Fruit fly (Drosophila melanogaster) whole organism, embryonic: ENCODE results near the gene CG32163.

Experiments used
- Abd-B ChIP-seq: fragments of 200-800 bp; sonication (Bioruptor generic); optimal IDR thresholded peaks from 2 replicates; lab custom pipeline; 2018; ENCODE audit warnings: missing biosample characterization, mild to moderate bottlenecking, missing genetic modification characterization, moderate library complexity
- Ada2b ChIP-seq: fragments of 200-800 bp; sonication (Bioruptor generic); IDR thresholded peaks from 2 replicates; pipeline ENCODE4 v1.3.6; 2022; ENCODE audit warnings: missing biosample characterization, missing genetic modification characterization
- Aef1 ChIP-seq: fragments of 200-800 bp; sonication (Bioruptor generic); IDR thresholded peaks from 3 replicates; pipeline ENCODE4 v1.3.6; 2022; ENCODE audit warnings: missing biosample characterization, missing genetic modification characterization
- Bgb ChIP-seq: fragments of 200-800 bp; sonication (Bioruptor generic); IDR thresholded peaks from 2 replicates; pipeline ENCODE4 v1.3.6; 2022; ENCODE audit warnings: missing biosample characterization, missing genetic modification characterization; ENCODE audit not compliant: partially characterized antibody
- CG10267 ChIP-seq: fragments of 200-800 bp; sonication (Bioruptor generic); optimal IDR thresholded peaks from 2 replicates; lab custom pipeline; 2018; ENCODE audit warnings: missing biosample characterization, mild to moderate bottlenecking, missing genetic modification characterization, moderate library complexity
- CG11247 ChIP-seq: fragments of 200-800 bp; sonication (Bioruptor generic); IDR thresholded peaks from 2 replicates; pipeline ENCODE4 v1.3.6; 2022; ENCODE audit warnings: missing biosample characterization, missing genetic modification characterization
- CG12155 ChIP-seq: fragments of 200-800 bp; sonication (Bioruptor generic); optimal IDR thresholded peaks from 3 replicates; lab custom pipeline; 2016; ENCODE audit warnings: missing biosample characterization, missing genetic modification characterization
- CG1233 ChIP-seq: fragments of 200-800 bp; sonication (Bioruptor generic); optimal IDR thresholded peaks from 4 replicates; lab custom pipeline; 2018; ENCODE audit warnings: missing biosample characterization, mild to moderate bottlenecking, missing genetic modification characterization
- CG13424 ChIP-seq: fragments of 200-800 bp; sonication (Bioruptor generic); optimal IDR thresholded peaks from 2 replicates; lab custom pipeline; 2019; ENCODE audit warnings: missing biosample characterization, mild to moderate bottlenecking, missing genetic modification characterization, moderate library complexity
- CG15011 ChIP-seq: fragments of 200-800 bp; sonication (Bioruptor generic); optimal IDR thresholded peaks from 3 replicates; lab custom pipeline; 2018; ENCODE audit warnings: missing biosample characterization, mild to moderate bottlenecking, missing genetic modification characterization
- CG17361 ChIP-seq: fragments of 200-800 bp; sonication (Bioruptor generic); IDR thresholded peaks from 3 replicates; pipeline ENCODE4 v1.3.6; 2022; ENCODE audit warnings: missing biosample characterization, missing genetic modification characterization
- CG2129 ChIP-seq: fragments of 200-800 bp; sonication (Bioruptor generic); IDR thresholded peaks from 2 replicates; pipeline ENCODE4 v1.3.6; 2022; ENCODE audit warnings: missing biosample characterization, missing genetic modification characterization; ENCODE audit not compliant: partially characterized antibody
- CG32532 ChIP-seq: fragments of 200-800 bp; sonication (Bioruptor generic); IDR thresholded peaks from 2 replicates; pipeline ENCODE4 v1.3.6; 2022; ENCODE audit warnings: missing biosample characterization, missing genetic modification characterization
- CG34224 ChIP-seq: fragments of 200-800 bp; sonication (Bioruptor generic); IDR thresholded peaks from 3 replicates; pipeline ENCODE4 v1.3.6; 2022; ENCODE audit warnings: missing biosample characterization, missing genetic modification characterization; ENCODE audit not compliant: partially characterized antibody
- CG34376 ChIP-seq: fragments of 200-800 bp; sonication (Bioruptor generic); optimal IDR thresholded peaks from 2 replicates; lab custom pipeline; 2018; ENCODE audit warnings: missing biosample characterization, mild to moderate bottlenecking, missing genetic modification characterization
- CG3838 ChIP-seq: fragments of 200-800 bp; sonication (Bioruptor generic); optimal IDR thresholded peaks from 3 replicates; lab custom pipeline; 2016; ENCODE audit warnings: missing biosample characterization, missing genetic modification characterization
- CG4424 ChIP-seq: fragments of 200-800 bp; sonication (Bioruptor generic); optimal IDR thresholded peaks from 3 replicates; lab custom pipeline; 2016; ENCODE audit warnings: missing biosample characterization, missing genetic modification characterization
- CG7786 ChIP-seq: fragments of 200-800 bp; sonication (Bioruptor generic); optimal IDR thresholded peaks from 2 replicates; lab custom pipeline; 2016; ENCODE audit warnings: missing biosample characterization, missing genetic modification characterization
- Camta ChIP-seq: fragments of 200-800 bp; sonication (Bioruptor generic); optimal IDR thresholded peaks from 2 replicates; lab custom pipeline; 2016; ENCODE audit warnings: missing biosample characterization, missing genetic modification characterization
- Dbx ChIP-seq: fragments of 200-800 bp; sonication (Bioruptor generic); IDR thresholded peaks from 3 replicates; pipeline ENCODE4 v1.3.6; 2022; ENCODE audit warnings: missing biosample characterization, missing genetic modification characterization
- Hmr ChIP-seq: fragments of 200-800 bp; sonication (Bioruptor generic); optimal IDR thresholded peaks from 3 replicates; lab custom pipeline; 2017; ENCODE audit warnings: mild to moderate bottlenecking, missing biosample characterization, missing genetic modification reagents, missing genetic modification characterization
- Hr51 ChIP-seq, 2 experiments: fragments of 200-800 bp; sonication (Bioruptor generic); optimal IDR thresholded peaks; 2 replicates in 1 of 2; 3 replicates in 1 of 2; lab custom pipeline; 2016 to 2018; ENCODE audit warnings: missing biosample characterization in 2 of 2, missing genetic modification characterization in 2 of 2, mild to moderate bottlenecking in 1 of 2, moderate library complexity in 1 of 2
- Lhr ChIP-seq: fragments of 200-800 bp; sonication (Bioruptor generic); optimal IDR thresholded peaks from 3 replicates; lab custom pipeline; 2017; ENCODE audit warnings: mild to moderate bottlenecking, missing biosample characterization, missing genetic modification reagents, missing genetic modification characterization
- Med ChIP-seq: fragments of 200-800 bp; sonication (Bioruptor generic); peaks from one replicate; lab custom pipeline; 2016; ENCODE audit warnings: missing biosample characterization, missing genetic modification characterization, mild to moderate bottlenecking, inconsistent platforms, moderate library complexity
- NC2α ChIP-seq: fragments of 200-800 bp; sonication (Bioruptor generic); optimal IDR thresholded peaks from 2 replicates; lab custom pipeline; 2016; ENCODE audit warnings: missing biosample characterization, missing genetic modification characterization
- Oli ChIP-seq: fragments of 200-800 bp; sonication (Bioruptor generic); optimal IDR thresholded peaks from 2 replicates; lab custom pipeline; 2018; ENCODE audit warnings: missing biosample characterization, mild to moderate bottlenecking, missing genetic modification characterization, moderate library complexity
- Rfx ChIP-seq: fragments of 200-800 bp; sonication (Bioruptor generic); IDR thresholded peaks from 2 replicates; pipeline ENCODE4 v1.3.6; 2022; ENCODE audit warnings: missing biosample characterization, missing genetic modification characterization
- Ssrp ChIP-seq: fragments of 200-800 bp; sonication (Bioruptor generic); optimal IDR thresholded peaks from 2 replicates; lab custom pipeline; 2018; ENCODE audit warnings: missing biosample characterization, mild to moderate bottlenecking, missing genetic modification characterization, moderate library complexity
- Stat92E ChIP-seq, 3 experiments: fragments of >200 bp in 2 of 3; fragments of 200-800 bp in 1 of 3; sonication (Bioruptor generic) in 1 of 3; optimal IDR thresholded peaks; 2 replicates each; lab custom pipeline; 2017 to 2019; ENCODE audit warnings: missing biosample characterization in 3 of 3, missing genetic modification characterization in 3 of 3, mild to moderate bottlenecking in 1 of 3, moderate library complexity in 1 of 3
- abd-A ChIP-seq: fragments of 200-800 bp; sonication (Bioruptor generic); optimal IDR thresholded peaks from 3 replicates; lab custom pipeline; 2019; ENCODE audit warnings: missing biosample characterization, mild to moderate bottlenecking, missing genetic modification characterization, moderate library complexity
- aop ChIP-seq: fragments of 200-800 bp; sonication (Bioruptor generic); IDR thresholded peaks from 2 replicates; pipeline ENCODE4 v1.3.6; 2022; ENCODE audit warnings: missing biosample characterization, missing genetic modification characterization
- ap ChIP-seq: fragments of 200-800 bp; sonication (Bioruptor generic); IDR thresholded peaks from 2 replicates; pipeline ENCODE4 v1.3.6; 2022; ENCODE audit warnings: missing biosample characterization, missing genetic modification characterization
- chinmo ChIP-seq: fragments of 200-800 bp; sonication (Bioruptor generic); IDR thresholded peaks from 4 replicates; pipeline ENCODE4 v1.3.6; 2022; ENCODE audit warnings: missing biosample characterization, missing genetic modification characterization; ENCODE audit not compliant: partially characterized antibody
- dan ChIP-seq: fragments of 200-800 bp; sonication (Bioruptor generic); IDR thresholded peaks from 2 replicates; pipeline ENCODE4 v1.3.6; 2022; ENCODE audit warnings: missing biosample characterization, missing genetic modification characterization
- en ChIP-seq: fragments of 200-800 bp; sonication (Bioruptor generic); optimal IDR thresholded peaks from 2 replicates; lab custom pipeline; 2016; ENCODE audit warnings: missing biosample characterization, missing genetic modification characterization
- gcm2 ChIP-seq: fragments of 200-800 bp; sonication (Bioruptor generic); optimal IDR thresholded peaks from 2 replicates; lab custom pipeline; 2016; ENCODE audit warnings: missing biosample characterization, missing genetic modification characterization
- h ChIP-seq: fragments of >200 bp; optimal IDR thresholded peaks from 2 replicates; lab custom pipeline; 2017
- hth ChIP-seq: fragments of >200 bp; optimal IDR thresholded peaks from 2 replicates; lab custom pipeline; 2017; ENCODE audit warnings: inconsistent platforms
- jumu ChIP-seq: fragments of 200-800 bp; sonication (Bioruptor generic); optimal IDR thresholded peaks from 3 replicates; lab custom pipeline; 2016; ENCODE audit warnings: missing biosample characterization, missing genetic modification characterization
- lab ChIP-seq: fragments of 200-800 bp; sonication (Bioruptor generic); optimal IDR thresholded peaks from 3 replicates; lab custom pipeline; 2017; ENCODE audit warnings: missing biosample characterization, missing genetic modification characterization, mild to moderate bottlenecking, moderate library complexity, missing genetic modification reagents
- mam ChIP-seq: fragments of 200-800 bp; sonication (Bioruptor generic); optimal IDR thresholded peaks from 3 replicates; lab custom pipeline; 2016; ENCODE audit warnings: missing biosample characterization, missing genetic modification characterization
- mirr ChIP-seq: fragments of 200-800 bp; sonication (Bioruptor generic); optimal IDR thresholded peaks from 3 replicates; lab custom pipeline; 2018; ENCODE audit warnings: missing biosample characterization, mild to moderate bottlenecking, missing genetic modification characterization
- onecut ChIP-seq: fragments of 200-800 bp; sonication (Bioruptor generic); IDR thresholded peaks from 2 replicates; pipeline ENCODE4 v1.3.6; 2022; ENCODE audit warnings: missing biosample characterization, missing genetic modification characterization
- pb ChIP-seq: fragments of 200-800 bp; sonication (Bioruptor generic); optimal IDR thresholded peaks from 3 replicates; lab custom pipeline; 2016; ENCODE audit warnings: missing biosample characterization, missing genetic modification characterization
- phol ChIP-seq: fragments of 200-800 bp; sonication (Bioruptor generic); optimal IDR thresholded peaks from 3 replicates; lab custom pipeline; 2018; ENCODE audit warnings: missing biosample characterization, mild to moderate bottlenecking, missing genetic modification characterization, moderate library complexity
- sens-2 ChIP-seq: fragments of 200-800 bp; sonication (Bioruptor generic); IDR thresholded peaks from 2 replicates; pipeline ENCODE4 v1.3.6; 2022; ENCODE audit warnings: missing biosample characterization, missing genetic modification characterization
- sim ChIP-seq: fragments of 200-800 bp; sonication (Bioruptor generic); IDR thresholded peaks from 2 replicates; pipeline ENCODE4 v1.3.6; 2022; ENCODE audit warnings: missing biosample characterization, missing genetic modification characterization
- tgo ChIP-seq: fragments of 200-800 bp; sonication (Bioruptor generic); IDR thresholded peaks from 3 replicates; pipeline ENCODE4 v1.3.6; 2022; ENCODE audit warnings: missing biosample characterization, missing genetic modification characterization

Gene CG32163

DNA sequence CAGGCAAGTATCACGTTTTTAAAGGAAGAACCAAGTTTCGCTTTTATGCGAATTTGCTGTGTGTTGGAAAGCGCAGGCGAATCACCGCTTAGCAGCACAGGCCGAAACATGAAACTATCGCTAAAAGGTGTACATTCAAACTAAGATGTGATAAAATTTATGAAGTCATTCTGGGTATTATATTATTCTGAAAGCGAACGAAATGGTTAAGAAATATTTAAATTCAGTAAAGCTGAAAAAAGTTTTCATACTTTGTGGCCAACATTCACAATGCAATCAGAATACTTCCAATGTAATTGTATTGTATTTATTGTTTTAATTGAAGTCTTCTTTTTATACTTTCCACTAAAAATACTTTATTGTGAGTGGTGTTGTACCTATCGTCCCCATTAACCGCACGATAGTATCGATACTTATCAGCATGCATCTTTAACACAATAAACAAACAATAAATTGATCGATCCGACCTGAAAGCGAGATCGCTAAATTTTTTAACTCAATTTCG is 5.7 kb upstream of the CG32163 start, which contains the start of gene Smn (continued):
- no peak for TF ChIP-seq NC2α (GFP tag; lab: Kevin White, UChicago)

DNA sequence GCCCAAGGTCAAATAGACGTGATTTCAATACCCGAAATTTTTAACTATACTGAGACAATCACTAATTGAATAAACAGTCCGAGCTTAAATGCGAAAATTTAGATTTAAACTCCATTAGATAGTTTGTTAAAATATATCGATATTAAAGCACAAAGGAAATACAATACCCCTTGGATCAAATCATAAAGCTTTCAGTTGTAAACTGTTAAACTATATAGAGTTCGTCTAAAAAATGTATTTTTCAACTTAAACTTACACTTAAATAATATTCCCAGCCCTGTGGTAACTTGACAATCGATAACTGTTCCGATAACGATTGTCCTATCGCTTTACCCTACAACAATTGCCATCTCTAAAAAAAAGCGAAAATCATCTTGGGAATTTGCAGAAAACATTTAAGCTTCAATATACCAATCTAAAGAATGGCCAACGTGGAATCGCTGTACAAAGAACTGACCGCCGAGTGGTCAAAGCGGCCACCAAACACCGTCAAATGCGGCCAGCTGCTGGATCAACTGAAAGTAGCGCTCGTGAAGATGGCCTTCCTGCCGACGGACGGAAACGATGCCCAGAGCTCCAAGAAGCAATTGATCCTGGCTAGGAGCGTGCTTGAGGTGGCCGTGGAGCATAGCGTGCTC is 4.2 kb upstream of the CG32163 start, which contains the start of gene Rpn12:
TSS of gene Rpn12 (plus strand) at position 351 of the 638 bp plus-strand sequence.
- no peak for TF ChIP-seq jumu (GFP tag; lab: Kevin White, UChicago)
- peak; percentile 10 for TF ChIP-seq Camta
- peak; percentile 81 for TF ChIP-seq Bgb (GFP tag; lab: Robert Waterston, UW)
- TF ChIP-seq CG17361 (GFP tag; lab: Robert Waterston, UW), result peak; percentile 55; the same call in 2 of the 3 replicates
- TF ChIP-seq CG10267 (tag; lab: Kevin White, UChicago), result peak; percentile 50
- TF ChIP-seq dan (GFP tag; lab: Robert Waterston, UW), result no peak
- peak; percentile 62 for TF ChIP-seq mam (GFP tag; lab: Kevin White, UChicago)
- TF ChIP-seq Dbx (GFP tag; lab: Robert Waterston, UW), result peak; percentile 21; the same call in 1 of the 3 replicates
- no peak for TF ChIP-seq gcm2 (GFP tag; lab: Kevin White, UChicago)
- TF ChIP-seq sens-2 (GFP tag; lab: Robert Waterston, UW), result no peak
- TF ChIP-seq Rfx (GFP tag; lab: Robert Waterston, UW), result peak; percentile 61
- no peak for TF ChIP-seq Aef1
- no peak for TF ChIP-seq chinmo
- TF ChIP-seq sim (GFP tag; lab: Robert Waterston, UW), result no peak
- no peak for TF ChIP-seq ap
- TF ChIP-seq CG12155 (GFP tag; lab: Kevin White, UChicago), result peak; percentile 22
- TF ChIP-seq Oli (tag; lab: Kevin White, UChicago), result no peak
- TF ChIP-seq CG32532 (GFP tag; lab: Robert Waterston, UW), result peak; percentile 26; the same call in 1 of the 2 replicates
- no peak for TF ChIP-seq h (lab: Kevin White, UChicago)
- no peak for TF ChIP-seq CG34376
- peak; percentile 72; the same call in 1 of the 2 replicates for TF ChIP-seq CG2129 (GFP tag; lab: Robert Waterston, UW)
- TF ChIP-seq CG4424 (GFP tag; lab: Kevin White, UChicago), result no peak
- no peak for TF ChIP-seq hth (lab: Kevin White, UChicago)
- TF ChIP-seq CG7786, result no peak
- TF ChIP-seq Stat92E (GFP tag; optimal IDR thresholded peaks at IDR 0.05; lab: Kevin White, UChicago), result no peak
- TF ChIP-seq Ssrp (tag; lab: Kevin White, UChicago), result no peak
- TF ChIP-seq Abd-B, result no peak
- TF ChIP-seq abd-A (tag; lab: Kevin White, UChicago), result no peak
- no peak for TF ChIP-seq CG1233
- no peak for TF ChIP-seq NC2α (GFP tag; lab: Kevin White, UChicago)
- TF ChIP-seq Hmr (GFP tag; lab: Kevin White, UChicago), result peak; percentile 8
- TF ChIP-seq phol (tag; lab: Kevin White, UChicago), result peak; percentile 44
- TF ChIP-seq pb, result no peak
- TF ChIP-seq Lhr, result no peak
- 0 out of 2 replicates have a peak, but pooled peaks have one; percentile 22 for TF ChIP-seq CG11247
- TF ChIP-seq en (GFP tag; lab: Kevin White, UChicago), result no peak
- TF ChIP-seq CG15011 (GFP tag; lab: Kevin White, UChicago), result no peak
- no peak for TF ChIP-seq Ada2b (GFP tag; lab: Robert Waterston, UW)
- peak; percentile 61 for TF ChIP-seq CG13424 (tag; lab: Kevin White, UChicago)
- peak in 1 of 2 experiments; percentile 35 for TF ChIP-seq Hr51 (GFP tag; optimal IDR thresholded peaks at IDR 0.05; lab: Kevin White, UChicago)
- TF ChIP-seq aop (GFP tag; lab: Robert Waterston, UW), result no peak
- TF ChIP-seq onecut (GFP tag; lab: Robert Waterston, UW), result no peak
- no peak for TF ChIP-seq CG3838
- TF ChIP-seq mirr (GFP tag; lab: Kevin White, UChicago), result no peak
- no peak for TF ChIP-seq tgo
- TF ChIP-seq CG34224 (GFP tag; lab: Robert Waterston, UW), result peak; percentile 83
- no peak for TF ChIP-seq lab (GFP tag; lab: Kevin White, UChicago)
- peak; percentile 76 for TF ChIP-seq Med (GFP tag; lab: Kevin White, UChicago)
